Worm (Caenorhabditis elegans) whole organism, L2 larva: Measurements from ENCODE around the gene her-1.

Experiments
- C34F6.9 ChIP-seq: fragments of 150-350 bp; optimal IDR thresholded peaks from 2 replicates; lab custom pipeline; 2014; ENCODE audit warnings: missing biosample characterization, missing genetic modification characterization
- F13H6.1 ChIP-seq: sonication (generic microtip); optimal IDR thresholded peaks from 2 replicates; lab custom pipeline; 2016; ENCODE audit warnings: missing genetic modification characterization, missing compliant biosample characterization
- Y55F3AM.14 ChIP-seq: fragments of 200-800 bp; sonication (Bioruptor generic); optimal IDR thresholded peaks from 2 replicates; lab custom pipeline; 2018; ENCODE audit warnings: mild to moderate bottlenecking, missing genetic modification characterization, missing compliant biosample characterization
- aly-2 ChIP-seq: fragments of 150-350 bp; optimal IDR thresholded peaks from 2 replicates; lab custom pipeline; 2014; ENCODE audit warnings: missing biosample characterization, missing genetic modification characterization
- blmp-1 ChIP-seq: sonication (generic microtip); optimal IDR thresholded peaks from 2 replicates; lab custom pipeline; 2017; ENCODE audit warnings: missing genetic modification characterization, mild to moderate bottlenecking, missing compliant biosample characterization, antibody characterized with exemption, moderate library complexity; ENCODE audit not compliant: insufficient read depth
- ceh-16 ChIP-seq: fragments of 150-350 bp; optimal IDR thresholded peaks from 2 replicates; lab custom pipeline; 2014; ENCODE audit warnings: missing biosample characterization, missing genetic modification characterization
- ceh-82 ChIP-seq: fragments of 150-350 bp; optimal IDR thresholded peaks from 2 replicates; lab custom pipeline; 2014; ENCODE audit warnings: missing biosample characterization, missing genetic modification characterization
- crh-2 ChIP-seq: sonication (generic microtip); optimal IDR thresholded peaks from 2 replicates; lab custom pipeline; 2017; ENCODE audit warnings: missing biosample characterization, missing genetic modification characterization
- dmd-4 ChIP-seq: sonication (generic microtip); optimal IDR thresholded peaks from 2 replicates; lab custom pipeline; 2017; ENCODE audit warnings: missing biosample characterization, missing genetic modification characterization
- egl-27 ChIP-seq: sonication (generic microtip); optimal IDR thresholded peaks from 3 replicates; lab custom pipeline; 2017; ENCODE audit warnings: missing biosample characterization, missing genetic modification reagents, missing genetic modification characterization
- elt-1 ChIP-seq: fragments of 150-350 bp; optimal IDR thresholded peaks from 2 replicates; lab custom pipeline; 2014; ENCODE audit warnings: missing biosample characterization, missing genetic modification characterization
- elt-3 ChIP-seq: sonication (generic microtip); optimal IDR thresholded peaks from 2 replicates; lab custom pipeline; 2017; ENCODE audit warnings: missing biosample characterization, missing genetic modification characterization
- fos-1 ChIP-seq: fragments of 150-350 bp; optimal IDR thresholded peaks from 2 replicates; lab custom pipeline; 2014; ENCODE audit warnings: missing biosample characterization, missing genetic modification characterization
- lin-11 ChIP-seq: fragments of 150-350 bp; sonication (generic microtip); optimal IDR thresholded peaks from 2 replicates; lab custom pipeline; 2014; ENCODE audit warnings: missing biosample characterization, missing genetic modification characterization, inconsistent platforms, mixed read lengths
- lin-13 ChIP-seq: fragments of 150-350 bp; optimal IDR thresholded peaks from 2 replicates; lab custom pipeline; 2014; ENCODE audit warnings: missing biosample characterization, missing genetic modification reagents, missing genetic modification characterization
- lsy-2 ChIP-seq, 2 experiments: fragments of 150-350 bp in 1 of 2; sonication (generic microtip) in 1 of 2; optimal IDR thresholded peaks; 2 replicates each; lab custom pipeline; 2014 to 2017; ENCODE audit warnings: missing biosample characterization in 2 of 2, missing genetic modification characterization in 2 of 2
- mdl-1 ChIP-seq, 2 experiments: fragments of 150-350 bp in 1 of 2; sonication (generic microtip) in 1 of 2; optimal IDR thresholded peaks; 2 replicates each; lab custom pipeline; 2017; ENCODE audit warnings: missing biosample characterization in 2 of 2, missing genetic modification characterization in 2 of 2
- nhr-10 ChIP-seq: sonication (generic microtip); optimal IDR thresholded peaks from 2 replicates; lab custom pipeline; 2017; ENCODE audit warnings: missing biosample characterization, missing genetic modification characterization
- nhr-11 ChIP-seq: fragments of 150-350 bp; optimal IDR thresholded peaks from 2 replicates; lab custom pipeline; 2014; ENCODE audit warnings: missing biosample characterization, missing genetic modification characterization
- nhr-12 ChIP-seq: fragments of 150-350 bp; optimal IDR thresholded peaks from 2 replicates; lab custom pipeline; 2014; ENCODE audit warnings: missing biosample characterization, missing genetic modification characterization
- nhr-129 ChIP-seq: fragments of 150-350 bp; optimal IDR thresholded peaks from 2 replicates; lab custom pipeline; 2014; ENCODE audit warnings: missing biosample characterization, missing genetic modification characterization
- nhr-21 ChIP-seq: fragments of 150-350 bp; optimal IDR thresholded peaks from 2 replicates; lab custom pipeline; 2014; ENCODE audit warnings: missing biosample characterization, missing genetic modification characterization
- nhr-23 ChIP-seq: fragments of 150-350 bp; optimal IDR thresholded peaks from 2 replicates; lab custom pipeline; 2014; ENCODE audit warnings: missing biosample characterization, missing genetic modification reagents, missing genetic modification characterization
- nhr-237 ChIP-seq: fragments of 150-350 bp; optimal IDR thresholded peaks from 2 replicates; lab custom pipeline; 2014; ENCODE audit warnings: missing biosample characterization, missing genetic modification characterization
- nhr-25 ChIP-seq: fragments of 150-350 bp; sonication (generic microtip); optimal IDR thresholded peaks from 3 replicates; lab custom pipeline; 2014; ENCODE audit warnings: missing biosample characterization, missing genetic modification characterization
- nhr-6 ChIP-seq: fragments of 150-350 bp; optimal IDR thresholded peaks from 2 replicates; lab custom pipeline; 2014; ENCODE audit warnings: missing biosample characterization, missing genetic modification characterization
- nhr-77 ChIP-seq: fragments of 150-350 bp; optimal IDR thresholded peaks from 2 replicates; lab custom pipeline; 2014; ENCODE audit warnings: missing biosample characterization, missing genetic modification characterization
- peb-1 ChIP-seq: fragments of 150-350 bp; optimal IDR thresholded peaks from 2 replicates; lab custom pipeline; 2014; ENCODE audit warnings: missing biosample characterization, missing genetic modification characterization
- sem-4 ChIP-seq: fragments of 150-350 bp; optimal IDR thresholded peaks from 2 replicates; lab custom pipeline; 2014; ENCODE audit warnings: missing biosample characterization, missing genetic modification reagents, missing genetic modification characterization
- sma-3 ChIP-seq: sonication (generic microtip); optimal IDR thresholded peaks from 2 replicates; lab custom pipeline; 2016; ENCODE audit warnings: missing genetic modification reagents, missing genetic modification characterization, missing compliant biosample characterization
- sma-9 ChIP-seq, 2 experiments: fragments of 150-350 bp in 1 of 2; sonication (generic microtip) in 1 of 2; optimal IDR thresholded peaks; 2 replicates each; lab custom pipeline; 2014 to 2016; ENCODE audit warnings: missing genetic modification characterization in 2 of 2, mild to moderate bottlenecking in 1 of 2, missing biosample characterization in 1 of 2, missing compliant biosample characterization in 1 of 2, missing genetic modification reagents in 1 of 2, moderate library complexity in 1 of 2
- snpc-4 ChIP-seq: fragments of 150-350 bp; optimal IDR thresholded peaks from 2 replicates; lab custom pipeline; 2014; ENCODE audit warnings: missing biosample characterization, missing genetic modification characterization
- unc-39 ChIP-seq: fragments of 150-350 bp; optimal IDR thresholded peaks from 2 replicates; lab custom pipeline; 2014; ENCODE audit warnings: missing biosample characterization, missing genetic modification characterization
- unc-55 ChIP-seq: fragments of 150-350 bp; sonication (generic microtip); optimal IDR thresholded peaks from 3 replicates; lab custom pipeline; 2014; ENCODE audit warnings: missing biosample characterization, missing genetic modification reagents, missing genetic modification characterization
- zag-1 ChIP-seq: fragments of 150-350 bp; optimal IDR thresholded peaks from 2 replicates; lab custom pipeline; 2014; ENCODE audit warnings: missing biosample characterization, missing genetic modification characterization
- ztf-4 ChIP-seq: fragments of 150-350 bp; optimal IDR thresholded peaks from 2 replicates; lab custom pipeline; 2014; ENCODE audit warnings: missing biosample characterization, missing genetic modification characterization

her-1 gene

ce11 chrV:9704399-9704798 lies 7.6 kb downstream of the her-1 start:
- TF ChIP-seq nhr-10 (no peak), sem-4 (tag; lab: Kevin White, UChicago) (peak; percentile 55), F13H6.1 (tag; lab: Kevin White, UChicago) (peak; percentile 52), zag-1 (peak; percentile 79), C34F6.9 (tag; lab: Kevin White, UChicago) (peak; percentile 74), lsy-2 (tag; optimal IDR thresholded peaks at IDR 0.05; lab: Kevin White, UChicago) (peak in 1 of 2 experiments; percentile 55), unc-55 (GFP tag; lab: Kevin White, UChicago) (peak; percentile 90), sma-3 (GFP tag; lab: Kevin White, UChicago) (no peak), crh-2 (tag; lab: Kevin White, UChicago) (peak; percentile 58), snpc-4 (tag; lab: Kevin White, UChicago) (no peak), lin-13 (GFP tag; lab: Kevin White, UChicago) (peak; percentile 18), nhr-77 (tag; lab: Kevin White, UChicago) (no peak), nhr-25 (tag; lab: Kevin White, UChicago) (peak; percentile 42), nhr-129 (tag; lab: Kevin White, UChicago) (peak; percentile 83), elt-1 (tag; lab: Kevin White, UChicago) (no peak), nhr-6 (tag; lab: Kevin White, UChicago) (no peak), nhr-237 (tag; lab: Kevin White, UChicago) (no peak), lin-11 (tag; lab: Kevin White, UChicago) (peak; percentile 20), sma-9 (GFP tag; optimal IDR thresholded peaks at IDR 0.05; lab: Kevin White, UChicago) (peak; percentile 32), sma-9 (tag; optimal IDR thresholded peaks at IDR 0.05; lab: Kevin White, UChicago) (no peak), nhr-12 (tag; lab: Kevin White, UChicago) (no peak), mdl-1 (tag; optimal IDR thresholded peaks at IDR 0.05; lab: Kevin White, UChicago) (peak in 1 of 2 experiments; percentile 22), Y55F3AM.14 (GFP tag; lab: Kevin White, UChicago) (no peak), fos-1 (tag; lab: Kevin White, UChicago) (peak; percentile 41), nhr-21 (tag; lab: Kevin White, UChicago) (no peak), blmp-1 (tag; lab: Kevin White, UChicago) (peak; percentile 57)

ce11 chrV:9706592-9706991 lies 9.8 kb downstream of the her-1 start:
- TF ChIP-seq elt-1 (tag; lab: Kevin White, UChicago) (no peak), nhr-23 (tag; lab: Kevin White, UChicago) (no peak), elt-3 (tag; lab: Kevin White, UChicago) (no peak), ztf-4 (no peak), unc-39 (tag; lab: Kevin White, UChicago) (no peak), nhr-11 (tag; lab: Kevin White, UChicago) (no peak), sem-4 (tag; lab: Kevin White, UChicago) (no peak)
- TF ChIP-seq, all 48 proteins: peak for 0

ce11 chrV:9709747-9710146 lies 12.9 kb downstream of the her-1 start, which contains the start of gene tag-120:
TSS of gene tag-120 (minus strand) at chrV:9709814.
- TF ChIP-seq fos-1 (tag; lab: Kevin White, UChicago), result peak; percentile 83
- TF ChIP-seq dmd-4 (tag; lab: Kevin White, UChicago), result no peak
- TF ChIP-seq, all 48 proteins: peak for 1

ce11 chrV:9711174-9711573 lies 14.4 kb downstream of the her-1 start:
- TF ChIP-seq sem-4 (tag; lab: Kevin White, UChicago) (no peak), C34F6.9 (tag; lab: Kevin White, UChicago) (no peak), peb-1 (no peak), elt-1 (tag; lab: Kevin White, UChicago) (no peak), ceh-16 (no peak), nhr-21 (tag; lab: Kevin White, UChicago) (no peak), crh-2 (tag; lab: Kevin White, UChicago) (peak; percentile 21), blmp-1 (tag; lab: Kevin White, UChicago) (no peak), nhr-6 (tag; lab: Kevin White, UChicago) (no peak), fos-1 (tag; lab: Kevin White, UChicago) (peak; percentile 92), egl-27 (tag; lab: Kevin White, UChicago) (no peak), ceh-82 (tag; lab: Kevin White, UChicago) (no peak), nhr-129 (tag; lab: Kevin White, UChicago) (no peak), sma-9 (GFP tag; optimal IDR thresholded peaks at IDR 0.05; lab: Kevin White, UChicago) (no peak), sma-9 (tag; optimal IDR thresholded peaks at IDR 0.05; lab: Kevin White, UChicago) (no peak), lin-13 (GFP tag; lab: Kevin White, UChicago) (no peak), aly-2 (tag; lab: Kevin White, UChicago) (no peak)
